Worm (Caenorhabditis elegans) whole organism, young adult: ENCODE data around the gene R11G1.11.

Experiments
- C17E4.6 ChIP-seq: fragments of 200-800 bp; sonication (Bioruptor generic); IDR thresholded peaks from 2 replicates; pipeline ENCODE4 v1.3.6; 2022; ENCODE audit warnings: missing genetic modification reagents, missing genetic modification characterization, missing compliant biosample characterization
- T07F8.4 ChIP-seq: sonication (generic microtip); optimal IDR thresholded peaks from 2 replicates; lab custom pipeline; 2016; ENCODE audit warnings: mild to moderate bottlenecking, missing genetic modification characterization, moderate library complexity, missing compliant biosample characterization
- Y67H2A.10 ChIP-seq: fragments of 200-800 bp; sonication (Bioruptor generic); conservative IDR thresholded peaks from 2 replicates; pipeline ENCODE4 v1.3.6; 2022; ENCODE audit warnings: missing genetic modification reagents, missing genetic modification characterization, missing compliant biosample characterization
- ama-1 ChIP-seq, 3 experiments: fragments of 150-350 bp in 1 of 3; sonication (generic microtip) in 2 of 3; optimal IDR thresholded peaks; 2 replicates each; lab custom pipeline; 2014 to 2018; ENCODE audit warnings: missing biosample characterization in 2 of 3, missing genetic modification characterization in 2 of 3, missing genetic modification reagents in 2 of 3
- die-1 ChIP-seq: sonication (generic microtip); optimal IDR thresholded peaks from 2 replicates; lab custom pipeline; 2016; ENCODE audit warnings: missing genotype, mild to moderate bottlenecking, missing genetic modification characterization, missing compliant biosample characterization
- lin-26 ChIP-seq: fragments of 200-800 bp; sonication (Bioruptor generic); IDR thresholded peaks from 2 replicates; pipeline ENCODE4 v1.3.6; 2022; ENCODE audit warnings: missing genetic modification reagents, missing genetic modification characterization, missing compliant biosample characterization
- madf-6 ChIP-seq: fragments of 200-800 bp; sonication (Bioruptor generic); IDR thresholded peaks from 2 replicates; pipeline ENCODE4 v1.3.6; 2022; ENCODE audit warnings: missing genetic modification reagents, missing genetic modification characterization, missing compliant biosample characterization
- nfya-1 ChIP-seq: sonication (generic microtip); optimal IDR thresholded peaks from 2 replicates; lab custom pipeline; 2017; ENCODE audit warnings: antibody characterized with exemption, missing compliant biosample characterization, missing genetic modification characterization, borderline replicate concordance; ENCODE audit not compliant: insufficient read depth
- nfya-2 ChIP-seq: fragments of 200-800 bp; sonication (Bioruptor generic); IDR thresholded peaks from 2 replicates; pipeline ENCODE4 v1.3.6; 2022; ENCODE audit warnings: missing genetic modification reagents, missing genetic modification characterization, missing compliant biosample characterization
- nhr-27 ChIP-seq: fragments of 200-800 bp; sonication (Bioruptor generic); optimal IDR thresholded peaks from 2 replicates; lab custom pipeline; 2018; ENCODE audit warnings: mild to moderate bottlenecking, missing genetic modification characterization, moderate library complexity, missing compliant biosample characterization
- sea-2 ChIP-seq: fragments of 200-800 bp; sonication (Bioruptor generic); IDR thresholded peaks from 2 replicates; pipeline ENCODE4 v1.3.6; 2022; ENCODE audit warnings: missing genetic modification characterization, missing compliant biosample characterization
- unc-62 ChIP-seq: fragments of 150-350 bp; optimal IDR thresholded peaks from 2 replicates; lab custom pipeline; 2014; ENCODE audit warnings: missing biosample characterization, missing genetic modification reagents, missing genetic modification characterization
- ztf-22 ChIP-seq: fragments of 200-800 bp; sonication (Bioruptor generic); optimal IDR thresholded peaks from 2 replicates; lab custom pipeline; 2018; ENCODE audit warnings: mild to moderate bottlenecking, missing genetic modification characterization, moderate library complexity, missing compliant biosample characterization

DNA sequence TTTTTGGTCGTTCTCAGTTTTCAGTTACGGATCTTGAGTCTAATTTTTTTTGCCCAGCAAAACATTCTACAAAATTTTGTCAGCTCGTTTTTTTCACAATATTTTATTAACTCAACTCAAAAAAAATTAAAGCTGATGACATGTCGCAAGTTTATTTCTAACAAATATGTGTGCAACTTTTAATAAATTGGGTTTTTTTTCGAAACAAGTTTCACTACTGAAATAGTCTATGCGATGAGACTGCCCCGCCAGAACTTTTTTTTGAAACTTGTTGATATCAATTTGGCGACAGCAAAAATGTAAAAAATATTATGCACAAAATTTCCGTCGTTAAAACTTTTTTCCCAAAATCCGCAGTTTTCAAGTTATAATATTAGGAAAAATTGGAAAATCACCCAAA, 31.6 kb upstream of the R11G1.11 start, which contains the start of gene C18B2.2:
- no peak for TF ChIP-seq die-1 (tag; lab: Kevin White, UChicago)
- TF ChIP-seq sea-2 (GFP tag; lab: Robert Waterston, UW): no peak
- no peak for TF ChIP-seq madf-6 (GFP tag; lab: Robert Waterston, UW)
- no peak for TF ChIP-seq Y67H2A.10 (GFP tag; lab: Robert Waterston, UW)
- TF ChIP-seq T07F8.4 (tag; lab: Kevin White, UChicago): no peak
- no peak for TF ChIP-seq unc-62 (GFP tag; lab: Kevin White, UChicago)
- TF ChIP-seq nfya-2 (GFP tag; lab: Robert Waterston, UW): no peak
- no peak for TF ChIP-seq ztf-22 (GFP tag; lab: Kevin White, UChicago)
- TF ChIP-seq nhr-27 (tag; lab: Kevin White, UChicago): no peak
- no peak for TF ChIP-seq C17E4.6 (GFP tag; lab: Robert Waterston, UW)
- TF ChIP-seq nfya-1 (tag; lab: Kevin White, UChicago): no peak
- no peak for TF ChIP-seq lin-26 (GFP tag; lab: Robert Waterston, UW)
- TF ChIP-seq ama-1 (optimal IDR thresholded peaks at IDR 0.05; lab: Kevin White, UChicago): no peak
- no peak for TF ChIP-seq ama-1 (GFP tag; optimal IDR thresholded peaks at IDR 0.05; lab: Kevin White, UChicago)
